Worm (Caenorhabditis elegans) whole organism, late embryonic: ENCODE results near the gene tatn-1.

Source experiments
- K09A11.1 ChIP-seq: sonication (generic microtip); optimal IDR thresholded peaks from 2 replicates; lab custom pipeline; 2017; ENCODE audit warnings: antibody characterized with exemption, mild to moderate bottlenecking, missing genetic modification characterization, missing compliant biosample characterization; ENCODE audit not compliant: insufficient read depth
- ama-1 ChIP-seq: fragments of 150-350 bp; optimal IDR thresholded peaks from 2 replicates; lab custom pipeline; 2014
- ceh-22 ChIP-seq: sonication (generic microtip); optimal IDR thresholded peaks from 2 replicates; lab custom pipeline; 2017; ENCODE audit warnings: missing biosample characterization, missing genetic modification characterization
- lim-6 ChIP-seq: sonication (generic microtip); optimal IDR thresholded peaks from 2 replicates; lab custom pipeline; 2016; ENCODE audit warnings: missing genetic modification characterization, missing compliant biosample characterization
- lin-11 ChIP-seq: fragments of 200-800 bp; sonication (Bioruptor generic); optimal IDR thresholded peaks from 2 replicates; lab custom pipeline; 2018; ENCODE audit warnings: mild to moderate bottlenecking, missing genetic modification characterization, missing compliant biosample characterization
- pag-3 ChIP-seq: sonication (generic microtip); optimal IDR thresholded peaks from 2 replicates; lab custom pipeline; 2016; ENCODE audit warnings: missing compliant biosample characterization, missing genetic modification characterization, borderline replicate concordance
- pat-9 ChIP-seq: fragments of 200-800 bp; sonication (Bioruptor generic); optimal IDR thresholded peaks from 2 replicates; lab custom pipeline; 2018; ENCODE audit warnings: mild to moderate bottlenecking, missing genetic modification characterization, moderate library complexity, missing compliant biosample characterization
- sox-4 ChIP-seq: sonication (generic microtip); optimal IDR thresholded peaks from 2 replicates; lab custom pipeline; 2017; ENCODE audit warnings: mild to moderate bottlenecking, missing genetic modification characterization, inconsistent platforms, missing compliant biosample characterization
- ttx-3 ChIP-seq: sonication (generic microtip); optimal IDR thresholded peaks from 2 replicates; lab custom pipeline; 2016; ENCODE audit warnings: missing genetic modification reagents, missing genetic modification characterization, missing compliant biosample characterization

ce11 chrX:14786821-14787556, 3.8 kb upstream of the tatn-1 start:
- no peak for TF ChIP-seq ama-1 (lab: Kevin White, UChicago)
- no peak for TF ChIP-seq ttx-3 (tag; lab: Kevin White, UChicago)
- TF ChIP-seq ceh-22, result no peak
- TF ChIP-seq pat-9, result no peak
- no peak for TF ChIP-seq lin-11 (tag; lab: Kevin White, UChicago)
- no peak for TF ChIP-seq lim-6
- TF ChIP-seq pag-3 (tag; lab: Kevin White, UChicago), result no peak
- no peak for TF ChIP-seq sox-4 (tag; lab: Kevin White, UChicago)
- no peak for TF ChIP-seq K09A11.1 (tag; lab: Kevin White, UChicago)
